Worm (Caenorhabditis elegans) whole organism, early embryonic: ENCODE results near the gene Y73F4A.3.

Experiments used
- aly-1 ChIP-seq: sonication (generic microtip); optimal IDR thresholded peaks from 2 replicates; lab custom pipeline; 2016; ENCODE audit warnings: missing genetic modification characterization, missing compliant biosample characterization
- ama-1 ChIP-seq: fragments of 150-350 bp; optimal IDR thresholded peaks from 2 replicates; lab custom pipeline; 2014
- ceh-13 ChIP-seq: fragments of 200-800 bp; sonication (Bioruptor generic); optimal IDR thresholded peaks from 2 replicates; lab custom pipeline; 2018; ENCODE audit warnings: mild to moderate bottlenecking, missing genetic modification characterization, missing compliant biosample characterization
- ets-7 ChIP-seq: sonication (generic microtip); optimal IDR thresholded peaks from 2 replicates; lab custom pipeline; 2016; ENCODE audit warnings: missing genotype, missing genetic modification characterization, missing compliant biosample characterization
- flt-1 ChIP-seq: fragments of 200-800 bp; sonication (Bioruptor generic); IDR thresholded peaks from 2 replicates; pipeline ENCODE4 v1.3.6; 2022; ENCODE audit warnings: missing genetic modification characterization, missing compliant biosample characterization
- hmbx-1 ChIP-seq: sonication (generic microtip); optimal IDR thresholded peaks from 2 replicates; lab custom pipeline; 2016; ENCODE audit warnings: mild to moderate bottlenecking, missing genetic modification characterization, missing compliant biosample characterization
- hmg-4 ChIP-seq: fragments of 200-800 bp; sonication (Bioruptor generic); optimal IDR thresholded peaks from 2 replicates; lab custom pipeline; 2018; ENCODE audit warnings: mild to moderate bottlenecking, missing genetic modification characterization, missing compliant biosample characterization
- pes-1 ChIP-seq: fragments of 200-800 bp; sonication (Bioruptor generic); IDR thresholded peaks from 2 replicates; pipeline ENCODE4 v1.3.6; 2022; ENCODE audit warnings: missing genetic modification reagents, missing genetic modification characterization, missing compliant biosample characterization
- sea-1 ChIP-seq: fragments of 200-800 bp; sonication (Bioruptor generic); conservative IDR thresholded peaks from 2 replicates; pipeline ENCODE4 v1.3.6; 2022; ENCODE audit warnings: missing genetic modification characterization, missing compliant biosample characterization
- tbx-11 ChIP-seq: fragments of 200-800 bp; sonication (Bioruptor generic); IDR thresholded peaks from 2 replicates; pipeline ENCODE4 v1.3.6; 2022; ENCODE audit warnings: missing genetic modification characterization, missing compliant biosample characterization
- tbx-37 ChIP-seq: fragments of 200-800 bp; sonication (Bioruptor generic); conservative IDR thresholded peaks from 2 replicates; pipeline ENCODE4 v1.3.6; 2022; ENCODE audit warnings: missing genetic modification reagents, missing genetic modification characterization, missing compliant biosample characterization
- tra-4 ChIP-seq: sonication (generic microtip); optimal IDR thresholded peaks from 2 replicates; lab custom pipeline; 2017; ENCODE audit warnings: missing genetic modification characterization, missing compliant biosample characterization

DNA sequence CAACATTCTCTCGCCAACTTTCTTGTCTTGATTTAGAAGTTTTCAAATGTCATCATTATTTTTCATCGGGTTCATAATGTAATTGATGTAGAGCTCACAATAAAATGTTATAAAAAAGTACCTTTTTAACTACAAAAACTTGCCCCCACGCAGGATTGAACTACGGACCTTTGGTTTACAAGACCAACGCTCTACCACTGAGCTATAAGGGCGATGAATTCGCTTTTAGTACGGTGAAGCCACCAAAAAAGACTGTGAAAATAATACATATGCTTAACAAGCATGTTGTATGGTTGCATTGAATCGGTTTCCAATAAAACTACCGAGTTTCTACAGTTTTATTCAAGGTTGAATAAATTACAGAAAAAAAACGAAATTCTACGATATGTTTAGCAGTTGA lies 39.6 kb downstream of the Y73F4A.3 start:
- no peak for TF ChIP-seq ama-1 (lab: Kevin White, UChicago)
- TF ChIP-seq ets-7 (tag; lab: Kevin White, UChicago): no peak
- no peak for TF ChIP-seq tra-4 (tag; lab: Kevin White, UChicago)
- TF ChIP-seq flt-1 (GFP tag; lab: Robert Waterston, UW): no peak
- TF ChIP-seq pes-1 (GFP tag; lab: Robert Waterston, UW): no peak
- TF ChIP-seq aly-1 (tag; lab: Kevin White, UChicago): no peak
- no peak for TF ChIP-seq hmg-4
- TF ChIP-seq hmbx-1: no peak
- no peak for TF ChIP-seq sea-1 (GFP tag; lab: Robert Waterston, UW)
- TF ChIP-seq ceh-13: no peak
- TF ChIP-seq tbx-11 (GFP tag; lab: Robert Waterston, UW): no peak
- TF ChIP-seq tbx-37 (GFP tag; lab: Robert Waterston, UW): no peak
